In the genomic region with DNA sequence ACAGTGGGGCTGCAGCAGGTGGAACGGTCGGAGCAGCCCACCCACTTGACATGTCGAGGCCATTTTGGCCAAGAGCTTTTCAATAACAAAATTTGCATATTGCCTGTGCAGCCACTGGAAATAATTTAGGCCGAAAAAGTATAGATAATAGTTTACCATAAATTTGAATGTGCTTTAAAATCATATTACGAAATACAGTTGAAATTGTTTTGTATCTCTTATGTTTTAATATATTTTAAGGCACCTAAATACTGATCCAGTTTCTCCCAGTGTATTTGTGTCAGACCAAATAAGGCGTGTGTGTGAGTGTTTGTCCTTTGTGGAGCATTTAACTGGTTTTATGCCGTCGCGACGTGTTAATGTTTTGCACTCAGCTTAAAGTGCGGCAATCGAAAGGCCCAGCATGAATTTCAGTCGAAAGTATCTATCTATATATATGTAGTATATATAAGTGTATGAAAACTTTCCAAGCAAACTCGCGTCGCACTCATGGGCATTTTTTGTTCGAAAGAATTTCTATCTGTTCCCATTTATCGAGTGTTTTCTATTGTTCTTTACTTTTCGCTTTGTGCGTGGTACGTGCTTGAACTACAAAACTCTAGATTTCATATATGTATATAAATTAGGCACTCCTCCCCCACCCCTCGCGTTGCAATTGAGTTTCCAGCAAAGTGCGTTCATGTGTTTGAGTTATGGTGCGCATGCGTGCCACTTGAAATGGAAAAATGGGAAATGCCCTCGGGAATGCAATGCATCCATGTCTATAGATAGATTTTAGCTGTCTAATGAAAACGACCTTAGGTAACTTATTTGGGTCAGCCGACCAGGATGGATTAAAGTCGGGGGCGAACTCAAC, we compare ENCODE assay signal across 3 fruit fly cellular contexts.
TF ChIP-seq lines count a peak whose summit lies in the region.

No protein-coding gene starts in this region.

TF ChIP-seq in whole organism, embryonic, 481 proteins besides CTCF, POLR2A, EP300 and RAD21 (continued from another document and continues in another):
- TF ChIP-seq zf30C (GFP tag; optimal IDR thresholded peaks at IDR 0.05; lab: Kevin White, UChicago) (peak; percentile 77), CG10979 (tag; optimal IDR thresholded peaks at IDR 0.05; lab: Kevin White, UChicago) (peak; percentile 59), CG4424 (GFP tag; optimal IDR thresholded peaks at IDR 0.05; lab: Kevin White, UChicago) (peak; percentile 38), Sry-β (GFP tag; optimal IDR thresholded peaks at IDR 0.05; lab: Kevin White, UChicago) (no peak), otp (GFP tag; IDR thresholded peaks at IDR 0.05; lab: Robert Waterston, UW) (0 out of 3 replicates have a peak, but pooled peaks have one; percentile 30), Hmr (GFP tag; optimal IDR thresholded peaks at IDR 0.05; lab: Kevin White, UChicago) (peak; percentile 12), CG3407 (GFP tag; optimal IDR thresholded peaks at IDR 0.05; lab: Kevin White, UChicago) (no peak), Nf-YC (tag; optimal IDR thresholded peaks at IDR 0.05; lab: Kevin White, UChicago) (no peak), CG14710 (tag; optimal IDR thresholded peaks at IDR 0.05; lab: Kevin White, UChicago) (peak; percentile 43), tin (GFP tag; optimal IDR thresholded peaks at IDR 0.05; lab: Kevin White, UChicago) (peak; percentile 16), CG2875 (GFP tag; optimal IDR thresholded peaks at IDR 0.05; lab: Kevin White, UChicago) (peak; percentile 33), YL-1 (GFP tag; optimal IDR thresholded peaks at IDR 0.05; lab: Kevin White, UChicago) (no peak), Dad (GFP tag; optimal IDR thresholded peaks at IDR 0.05; lab: Kevin White, UChicago) (no peak), CG11695 (GFP tag; IDR thresholded peaks at IDR 0.05; lab: Robert Waterston, UW) (0 out of 3 replicates have a peak, but pooled peaks have one; percentile 31), CG17829 (tag; optimal IDR thresholded peaks at IDR 0.05; lab: Kevin White, UChicago) (peak; percentile 53), CG11723 (GFP tag; optimal IDR thresholded peaks at IDR 0.05; lab: Kevin White, UChicago) (no peak), CG8290 (GFP tag; optimal IDR thresholded peaks at IDR 0.05; lab: Kevin White, UChicago) (no peak), CG8290 (tag; optimal IDR thresholded peaks at IDR 0.05; lab: Kevin White, UChicago) (peak in 1 of 2 experiments; percentile 16), fd102C (GFP tag; optimal IDR thresholded peaks at IDR 0.05; lab: Kevin White, UChicago) (peak; percentile 28), Hr51 (GFP tag; optimal IDR thresholded peaks at IDR 0.05; lab: Kevin White, UChicago) (no peak), CG2199 (GFP tag; IDR thresholded peaks at IDR 0.05; lab: Robert Waterston, UW) (peak; percentile 100), CG1603 (tag; optimal IDR thresholded peaks at IDR 0.05; lab: Kevin White, UChicago) (peak; percentile 69), hkb (optimal IDR thresholded peaks at IDR 0.05; lab: Kevin White, UChicago) (no peak), hkb (GFP tag; IDR thresholded peaks at IDR 0.05; lab: Robert Waterston, UW) (peak; percentile 43; the same call in 1 of the 2 replicates), Rx (GFP tag; IDR thresholded peaks at IDR 0.05; lab: Robert Waterston, UW) (no peak), so (GFP tag; IDR thresholded peaks at IDR 0.05; lab: Robert Waterston, UW) (0 out of 3 replicates have a peak, but pooled peaks have one; percentile 47), CoRest (tag; optimal IDR thresholded peaks at IDR 0.05; lab: Kevin White, UChicago) (peak; percentile 43), dpn (GFP tag; optimal IDR thresholded peaks at IDR 0.05; lab: Kevin White, UChicago) (peak in 1 of 2 experiments; percentile 0), Jarid2 (GFP tag; optimal IDR thresholded peaks at IDR 0.05; lab: Kevin White, UChicago) (no peak), gcm (GFP tag; optimal IDR thresholded peaks at IDR 0.05; lab: Kevin White, UChicago) (peak; percentile 5), Xbp1 (GFP tag; optimal IDR thresholded peaks at IDR 0.05; lab: Kevin White, UChicago) (peak; percentile 38), sqz (GFP tag; optimal IDR thresholded peaks at IDR 0.05; lab: Kevin White, UChicago) (peak; percentile 7), E2f1 (GFP tag; IDR thresholded peaks at IDR 0.05; lab: Robert Waterston, UW) (0 out of 2 replicates have a peak, but pooled peaks have one; percentile 5), Hand (GFP tag; optimal IDR thresholded peaks at IDR 0.05; lab: Kevin White, UChicago) (no peak), sens (GFP tag; lab: Kevin White, UChicago) (peak; percentile 71), CG30403 (GFP tag; optimal IDR thresholded peaks at IDR 0.05; lab: Kevin White, UChicago) (peak; percentile 31), D19A (tag; optimal IDR thresholded peaks at IDR 0.05; lab: Kevin White, UChicago) (peak; percentile 25), unpg (GFP tag; optimal IDR thresholded peaks at IDR 0.05; lab: Kevin White, UChicago) (peak; percentile 59), Myb (GFP tag; optimal IDR thresholded peaks at IDR 0.05; lab: Kevin White, UChicago) (no peak), CG10267 (tag; optimal IDR thresholded peaks at IDR 0.05; lab: Kevin White, UChicago) (peak; percentile 44)

TF ChIP-seq in whole organism, prepupa, 60 proteins besides CTCF, POLR2A, EP300 and RAD21 (continued from another document):
- TF ChIP-seq eg (GFP tag; IDR thresholded peaks at IDR 0.05; lab: Robert Waterston, UW) (peak; percentile 74), spab (GFP tag; optimal IDR thresholded peaks at IDR 0.05; lab: Kevin White, UChicago) (peak; percentile 55), Met (GFP tag; optimal IDR thresholded peaks at IDR 0.05; lab: Kevin White, UChicago) (peak; percentile 63), CG32006 (GFP tag; optimal IDR thresholded peaks at IDR 0.05; lab: Kevin White, UChicago) (peak; percentile 73), cyc (GFP tag; optimal IDR thresholded peaks at IDR 0.05; lab: Kevin White, UChicago) (peak; percentile 54), CG6276 (GFP tag; optimal IDR thresholded peaks at IDR 0.05; lab: Kevin White, UChicago) (peak; percentile 52), CG15336 (GFP tag; IDR thresholded peaks at IDR 0.05; lab: Robert Waterston, UW) (peak; percentile 76), CG8119 (GFP tag; IDR thresholded peaks at IDR 0.05; lab: Robert Waterston, UW) (peak; percentile 70), Gug (GFP tag; IDR thresholded peaks at IDR 0.05; lab: Robert Waterston, UW) (peak; percentile 48; the same call in 1 of the 2 replicates), CG6163 (GFP tag; IDR thresholded peaks at IDR 0.05; lab: Robert Waterston, UW) (peak; percentile 72), CG10669 (GFP tag; optimal IDR thresholded peaks at IDR 0.05; lab: Kevin White, UChicago) (peak; percentile 64), net (GFP tag; optimal IDR thresholded peaks at IDR 0.05; lab: Kevin White, UChicago) (peak; percentile 58), CG8319 (GFP tag; optimal IDR thresholded peaks at IDR 0.05; lab: Kevin White, UChicago) (peak; percentile 23), dsx (GFP tag; optimal IDR thresholded peaks at IDR 0.05; lab: Kevin White, UChicago; ENCODE audit: poor library complexity, severe bottlenecking) (peak; percentile 42), Sox15 (GFP tag; optimal IDR thresholded peaks at IDR 0.05; lab: Kevin White, UChicago) (peak; percentile 28), esn (GFP tag; optimal IDR thresholded peaks at IDR 0.05; lab: Kevin White, UChicago) (peak; percentile 63), CG6792 (GFP tag; optimal IDR thresholded peaks at IDR 0.05; lab: Kevin White, UChicago) (peak; percentile 55), OdsH (GFP tag; optimal IDR thresholded peaks at IDR 0.05; lab: Kevin White, UChicago) (peak; percentile 54), ss (GFP tag; optimal IDR thresholded peaks at IDR 0.05; lab: Kevin White, UChicago) (peak in 1 of 2 experiments; percentile 50), Ets96B (tag; optimal IDR thresholded peaks at IDR 0.05; lab: Kevin White, UChicago) (peak; percentile 69), pdm3 (GFP tag; optimal IDR thresholded peaks at IDR 0.05; lab: Kevin White, UChicago) (peak; percentile 59), Smox (GFP tag; optimal IDR thresholded peaks at IDR 0.05; lab: Kevin White, UChicago) (peak; percentile 45), svp (GFP tag; lab: Kevin White, UChicago) (peak; percentile 83), fd85E (GFP tag; optimal IDR thresholded peaks at IDR 0.05; lab: Kevin White, UChicago) (no peak), Lpt (GFP tag; optimal IDR thresholded peaks at IDR 0.05; lab: Kevin White, UChicago) (peak; percentile 55), lz (GFP tag; optimal IDR thresholded peaks at IDR 0.05; lab: Kevin White, UChicago) (peak; percentile 53), dac (GFP tag; optimal IDR thresholded peaks at IDR 0.05; lab: Kevin White, UChicago) (peak; percentile 11), CG4318 (GFP tag; optimal IDR thresholded peaks at IDR 0.05; lab: Kevin White, UChicago) (peak; percentile 21), CG31627 (GFP tag; optimal IDR thresholded peaks at IDR 0.05; lab: Kevin White, UChicago) (peak; percentile 49), CG11762 (GFP tag; optimal IDR thresholded peaks at IDR 0.05; lab: Kevin White, UChicago; ENCODE audit: insufficient read depth) (peak; percentile 52), Sox14 (GFP tag; optimal IDR thresholded peaks at IDR 0.05; lab: Kevin White, UChicago) (peak; percentile 50), Eip93F (GFP tag; optimal IDR thresholded peaks at IDR 0.05; lab: Kevin White, UChicago) (no peak), achi (GFP tag; optimal IDR thresholded peaks at IDR 0.05; lab: Kevin White, UChicago) (peak; percentile 62), fd59A (GFP tag; optimal IDR thresholded peaks at IDR 0.05; lab: Kevin White, UChicago) (peak; percentile 2), Hr39 (GFP tag; optimal IDR thresholded peaks at IDR 0.05; lab: Kevin White, UChicago) (peak; percentile 49), CG16779 (tag; optimal IDR thresholded peaks at IDR 0.05; lab: Kevin White, UChicago) (no peak), CG1621 (tag; optimal IDR thresholded peaks at IDR 0.05; lab: Kevin White, UChicago) (peak; percentile 59), CG34406 (GFP tag; optimal IDR thresholded peaks at IDR 0.05; lab: Kevin White, UChicago) (peak; percentile 49), Blimp-1 (GFP tag; optimal IDR thresholded peaks at IDR 0.05; lab: Kevin White, UChicago) (no peak)

TF ChIP-seq in whole organism, wandering third instar larva, 38 proteins besides CTCF, POLR2A, EP300 and RAD21 (continued from another document):
- TF ChIP-seq Dfd (GFP tag; optimal IDR thresholded peaks at IDR 0.05; lab: Kevin White, UChicago) (no peak), usp (GFP tag; optimal IDR thresholded peaks at IDR 0.05; lab: Kevin White, UChicago) (no peak), woc (GFP tag; optimal IDR thresholded peaks at IDR 0.05; lab: Kevin White, UChicago) (no peak), OdsH (GFP tag; optimal IDR thresholded peaks at IDR 0.05; lab: Kevin White, UChicago) (peak; percentile 51), CG9705 (GFP tag; optimal IDR thresholded peaks at IDR 0.05; lab: Kevin White, UChicago) (no peak), foxo (GFP tag; optimal IDR thresholded peaks at IDR 0.05; lab: Kevin White, UChicago) (peak in 1 of 2 experiments; percentile 55), lola (GFP tag; optimal IDR thresholded peaks at IDR 0.05; lab: Kevin White, UChicago) (no peak), jim (GFP tag; optimal IDR thresholded peaks at IDR 0.05; lab: Kevin White, UChicago) (no peak), Dif (GFP tag; optimal IDR thresholded peaks at IDR 0.05; lab: Kevin White, UChicago; ENCODE audit: partially characterized antibody) (no peak), pan (optimal IDR thresholded peaks at IDR 0.05; lab: Kevin White, UChicago) (no peak), CG32264 (GFP tag; optimal IDR thresholded peaks at IDR 0.05; lab: Kevin White, UChicago) (no peak), Sp1 (GFP tag; optimal IDR thresholded peaks at IDR 0.05; lab: Kevin White, UChicago) (peak; percentile 5), ey (GFP tag; optimal IDR thresholded peaks at IDR 0.05; lab: Kevin White, UChicago) (peak; percentile 48)
TF ChIP-seq in whole organism, wandering third instar larva: peak in this region for 11.
